Worm (Caenorhabditis elegans) whole organism, L1 larva: Measurements from ENCODE around the gene mboa-4.

Experiments used
- C16A3.4 ChIP-seq: fragments of 150-350 bp; optimal IDR thresholded peaks from 2 replicates; lab custom pipeline; 2014; ENCODE audit warnings: missing biosample characterization, missing genetic modification characterization
- Y116A8C.19 ChIP-seq: sonication (generic microtip); optimal IDR thresholded peaks from 2 replicates; lab custom pipeline; 2016; ENCODE audit warnings: missing compliant biosample characterization, missing genetic modification characterization, borderline replicate concordance
- ceh-63 ChIP-seq: fragments of 200-800 bp; sonication (Bioruptor generic); optimal IDR thresholded peaks from 2 replicates; lab custom pipeline; 2018; ENCODE audit warnings: mild to moderate bottlenecking, missing genetic modification characterization, missing compliant biosample characterization
- ceh-82 ChIP-seq, 3 experiments: fragments of 150-350 bp in 1 of 3; sonication (generic microtip) in 2 of 3; optimal IDR thresholded peaks; 2 replicates each; lab custom pipeline; 2014 to 2017; ENCODE audit warnings: missing biosample characterization in 3 of 3, missing genetic modification characterization in 3 of 3
- dpl-1 ChIP-seq, 3 experiments: fragments of 150-350 bp in 2 of 3; sonication (generic microtip) in 1 of 3; optimal IDR thresholded peaks; 2 replicates each; lab custom pipeline; 2014 to 2017; ENCODE audit warnings: missing biosample characterization in 3 of 3, missing genetic modification characterization in 3 of 3, missing genetic modification reagents in 3 of 3
- efl-1 ChIP-seq, 4 experiments: fragments of 150-350 bp; optimal IDR thresholded peaks in 3 of 4; peaks in 1 of 4; 1 replicate in 1 of 4; 2 replicates in 3 of 4; lab custom pipeline; 2014; ENCODE audit warnings: missing biosample characterization in 2 of 4, missing genetic modification characterization in 2 of 4, missing genetic modification reagents in 2 of 4
- efl-3 ChIP-seq: fragments of 200-800 bp; sonication (Bioruptor generic); optimal IDR thresholded peaks from 2 replicates; lab custom pipeline; 2018; ENCODE audit warnings: mild to moderate bottlenecking, missing genetic modification characterization, missing compliant biosample characterization
- egl-13 ChIP-seq: sonication (generic microtip); optimal IDR thresholded peaks from 2 replicates; lab custom pipeline; 2016; ENCODE audit warnings: missing genotype, missing genetic modification reagents, missing genetic modification characterization, missing compliant biosample characterization
- elt-2 ChIP-seq: sonication (generic microtip); optimal IDR thresholded peaks from 2 replicates; lab custom pipeline; 2016; ENCODE audit warnings: missing genetic modification characterization, mild to moderate bottlenecking, inconsistent platforms, missing compliant biosample characterization, missing genetic modification reagents
- fkh-4 ChIP-seq: sonication (generic microtip); optimal IDR thresholded peaks from 2 replicates; lab custom pipeline; 2016; ENCODE audit warnings: missing compliant biosample characterization, missing genetic modification characterization, borderline replicate concordance
- grh-1 ChIP-seq: fragments of 200-800 bp; sonication (Bioruptor generic); IDR thresholded peaks from 2 replicates; pipeline ENCODE4 v1.3.6; 2022; ENCODE audit warnings: missing genetic modification reagents, missing genetic modification characterization, missing compliant biosample characterization
- irx-1 ChIP-seq: sonication (generic microtip); optimal IDR thresholded peaks from 2 replicates; lab custom pipeline; 2016; ENCODE audit warnings: missing genetic modification characterization, missing compliant biosample characterization
- isw-1 ChIP-seq: fragments of 200-800 bp; sonication (Bioruptor generic); IDR thresholded peaks from 2 replicates; pipeline ENCODE4 v1.3.6; 2022; ENCODE audit warnings: missing genetic modification characterization, missing compliant biosample characterization
- jun-1 ChIP-seq: fragments of 150-350 bp; optimal IDR thresholded peaks from 2 replicates; lab custom pipeline; 2014; ENCODE audit warnings: missing biosample characterization, missing genetic modification reagents, missing genetic modification characterization
- lin-13 ChIP-seq: fragments of 150-350 bp; optimal IDR thresholded peaks from 2 replicates; lab custom pipeline; 2014; ENCODE audit warnings: missing biosample characterization, missing genetic modification reagents, missing genetic modification characterization
- lin-15B ChIP-seq: fragments of 150-350 bp; sonication (generic microtip); optimal IDR thresholded peaks from 3 replicates; lab custom pipeline; 2014; ENCODE audit warnings: missing biosample characterization, missing genetic modification characterization
- lin-35 ChIP-seq, 2 experiments: fragments of 150-350 bp; optimal IDR thresholded peaks; 2 replicates each; lab custom pipeline; 2014; ENCODE audit warnings: missing biosample characterization in 2 of 2, missing genetic modification characterization in 2 of 2, missing genetic modification reagents in 2 of 2
- lin-39 ChIP-seq: fragments of 150-350 bp; optimal IDR thresholded peaks from 2 replicates; lab custom pipeline; 2014; ENCODE audit warnings: missing biosample characterization, missing genetic modification reagents, missing genetic modification characterization
- lsy-2 ChIP-seq, 2 experiments: fragments of 150-350 bp; optimal IDR thresholded peaks; 2 replicates each; lab custom pipeline; 2014; ENCODE audit warnings: missing biosample characterization in 2 of 2, missing genetic modification characterization in 2 of 2
- mdl-1 ChIP-seq, 2 experiments: fragments of 150-350 bp; optimal IDR thresholded peaks; 2 replicates each; lab custom pipeline; 2014 to 2017; ENCODE audit warnings: missing biosample characterization in 2 of 2, missing genetic modification characterization in 2 of 2, inconsistent platforms in 1 of 2
- mep-1 ChIP-seq: fragments of 150-350 bp; optimal IDR thresholded peaks from 2 replicates; lab custom pipeline; 2014; ENCODE audit warnings: missing biosample characterization, missing genetic modification characterization
- nhr-11 ChIP-seq: fragments of 150-350 bp; optimal IDR thresholded peaks from 2 replicates; lab custom pipeline; 2014; ENCODE audit warnings: missing biosample characterization, missing genetic modification characterization
- nhr-28 ChIP-seq: fragments of 150-350 bp; optimal IDR thresholded peaks from 2 replicates; lab custom pipeline; 2014; ENCODE audit warnings: missing biosample characterization, missing genetic modification characterization
- nhr-71 ChIP-seq: sonication (generic microtip); optimal IDR thresholded peaks from 2 replicates; lab custom pipeline; 2016; ENCODE audit warnings: mild to moderate bottlenecking, missing genetic modification characterization, moderate library complexity, missing compliant biosample characterization
- nhr-77 ChIP-seq: fragments of 150-350 bp; optimal IDR thresholded peaks from 2 replicates; lab custom pipeline; 2014; ENCODE audit warnings: missing biosample characterization, missing genetic modification characterization
- nhr-84 ChIP-seq: sonication (generic microtip); optimal IDR thresholded peaks from 2 replicates; lab custom pipeline; 2017; ENCODE audit warnings: missing biosample characterization, missing genetic modification characterization
- nhr-85 ChIP-seq: sonication (generic microtip); peaks from one replicate; lab custom pipeline; 2016; ENCODE audit warnings: missing genetic modification characterization, inconsistent platforms, missing compliant biosample characterization
- pax-3 ChIP-seq: fragments of 200-800 bp; sonication (Bioruptor generic); optimal IDR thresholded peaks from 2 replicates; lab custom pipeline; 2018; ENCODE audit warnings: mild to moderate bottlenecking, missing genetic modification characterization, moderate library complexity, missing compliant biosample characterization
- rnt-1 ChIP-seq: sonication (generic microtip); optimal IDR thresholded peaks from 2 replicates; lab custom pipeline; 2016; ENCODE audit warnings: mild to moderate bottlenecking, missing genetic modification characterization, moderate library complexity, missing compliant biosample characterization
- snu-23 ChIP-seq: sonication (generic microtip); optimal IDR thresholded peaks from 2 replicates; lab custom pipeline; 2016; ENCODE audit warnings: missing genetic modification characterization, missing compliant biosample characterization
- swsn-7 ChIP-seq: sonication (generic microtip); optimal IDR thresholded peaks from 2 replicates; lab custom pipeline; 2016; ENCODE audit warnings: missing genetic modification characterization, missing compliant biosample characterization
- unc-30 ChIP-seq: sonication (generic microtip); optimal IDR thresholded peaks from 2 replicates; lab custom pipeline; 2017; ENCODE audit warnings: missing biosample characterization, missing genetic modification characterization
- unc-98 ChIP-seq: fragments of 200-800 bp; sonication (Bioruptor generic); IDR thresholded peaks from 2 replicates; pipeline ENCODE4 v1.3.6; 2022; ENCODE audit warnings: missing genetic modification characterization, missing compliant biosample characterization
- zip-4 ChIP-seq: fragments of 200-800 bp; sonication (Bioruptor generic); optimal IDR thresholded peaks from 2 replicates; lab custom pipeline; 2018; ENCODE audit warnings: mild to moderate bottlenecking, missing genetic modification characterization, moderate library complexity, missing compliant biosample characterization

The mboa-4 gene

DNA sequence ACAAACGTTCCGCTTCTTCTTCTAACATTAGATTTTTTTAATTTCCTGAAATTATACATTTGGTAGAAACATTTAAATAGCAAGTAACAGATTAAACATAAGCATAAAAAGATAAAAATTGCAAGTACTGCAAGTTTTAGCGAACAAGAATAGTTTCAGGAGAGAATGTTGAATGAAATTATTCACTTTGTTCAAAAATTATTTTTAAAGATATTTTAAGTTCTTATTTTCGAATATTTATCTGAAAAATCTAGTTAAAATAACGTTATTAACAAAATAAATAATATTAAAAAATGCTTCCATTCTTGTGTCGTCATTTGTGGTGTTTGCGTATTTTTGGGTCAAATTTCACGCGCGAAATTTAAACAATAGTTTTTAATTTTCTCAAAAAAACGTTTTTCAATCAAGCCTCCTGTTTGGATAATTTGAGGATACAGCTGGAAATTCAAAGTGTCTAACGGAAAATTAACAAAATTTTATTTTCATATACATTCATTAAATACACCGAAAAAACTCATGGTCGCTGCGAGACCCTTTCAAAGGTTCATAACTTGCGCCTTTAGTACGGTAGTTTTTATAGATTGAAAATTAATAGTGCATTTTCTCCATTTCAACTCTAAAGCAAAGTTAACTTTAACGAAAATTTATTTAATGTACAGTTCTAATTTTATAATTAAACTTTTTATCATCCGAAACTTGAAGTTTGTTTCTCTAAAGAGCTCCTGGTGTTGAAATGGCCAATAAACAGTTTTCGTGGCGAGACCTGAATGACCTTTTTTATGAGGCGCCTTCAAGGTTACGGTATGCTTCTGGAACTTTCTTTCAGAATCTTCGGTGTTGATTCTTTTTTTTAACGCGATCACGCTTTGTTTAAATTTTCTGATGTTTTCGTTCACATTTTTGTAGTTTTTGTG is 17.2 kb downstream of the mboa-4 start, which contains the start of gene skih-2 (continued):
- no peak for TF ChIP-seq nhr-11
- no peak for TF ChIP-seq nhr-77 (tag; lab: Kevin White, UChicago)
- peak; percentile 70 for TF ChIP-seq mep-1 (tag; lab: Kevin White, UChicago)
- no peak for TF ChIP-seq elt-2 (tag; lab: Kevin White, UChicago)
- TF ChIP-seq snu-23 (GFP tag; lab: Kevin White, UChicago) = peak; percentile 55
- TF ChIP-seq unc-98 = no peak
- TF ChIP-seq efl-3 (GFP tag; lab: Kevin White, UChicago) = no peak
- TF ChIP-seq lin-39 (tag; lab: Kevin White, UChicago) = peak; percentile 18
- TF ChIP-seq jun-1 = no peak
- TF ChIP-seq irx-1 (tag; lab: Kevin White, UChicago) = peak; percentile 40
- peak; percentile 26 for TF ChIP-seq isw-1 (GFP tag; lab: Robert Waterston, UW)
- peak; percentile 38 for TF ChIP-seq C16A3.4 (tag; lab: Kevin White, UChicago)
- TF ChIP-seq egl-13 (tag; lab: Kevin White, UChicago) = no peak
- TF ChIP-seq lin-35 (GFP tag; optimal IDR thresholded peaks at IDR 0.05; lab: Kevin White, UChicago) = peak; percentile 94 to 95
- TF ChIP-seq dpl-1 (GFP tag; optimal IDR thresholded peaks at IDR 0.05; lab: Kevin White, UChicago) = peak; percentile 92 to 95 (median 93)
- no peak for TF ChIP-seq Y116A8C.19 (tag; lab: Kevin White, UChicago)

ce11 chrIV:11131268-11131667 is 28.5 kb downstream of the mboa-4 start, which contains the start of gene ard-1:
Gene ard-1 (plus strand): TSS chrIV:11131279.
- TF ChIP-seq rnt-1 (tag; lab: Kevin White, UChicago) = no peak
- no peak for TF ChIP-seq irx-1 (tag; lab: Kevin White, UChicago)
- TF ChIP-seq unc-30 = no peak
- no peak for TF ChIP-seq nhr-84 (tag; lab: Kevin White, UChicago)
- no peak for TF ChIP-seq zip-4 (GFP tag; lab: Kevin White, UChicago)
- no peak for TF ChIP-seq nhr-28 (tag; lab: Kevin White, UChicago)
- TF ChIP-seq grh-1 (GFP tag; lab: Robert Waterston, UW) = no peak
- TF ChIP-seq ceh-63 (GFP tag; lab: Kevin White, UChicago) = no peak
- no peak for TF ChIP-seq efl-3 (GFP tag; lab: Kevin White, UChicago)
- TF ChIP-seq ceh-82 (tag; optimal IDR thresholded peaks at IDR 0.05; lab: Kevin White, UChicago) = no peak
- TF ChIP-seq lin-13 (GFP tag; lab: Kevin White, UChicago) = no peak
- TF ChIP-seq nhr-85 (tag; lab: Kevin White, UChicago) = no peak

ce11 chrIV:11130774-11131173 is 29.0 kb downstream of the mboa-4 start:
- TF ChIP-seq nhr-71 (tag; lab: Kevin White, UChicago) (peak; percentile 8), rnt-1 (tag; lab: Kevin White, UChicago) (peak; percentile 31), Y116A8C.19 (tag; lab: Kevin White, UChicago) (no peak), egl-13 (tag; lab: Kevin White, UChicago) (no peak), efl-1 (optimal IDR thresholded peaks at IDR 0.05; lab: Kevin White, UChicago) (no peak), efl-1 (GFP tag; optimal IDR thresholded peaks at IDR 0.05 in 1 of 2; lab: Kevin White, UChicago) (peak in 1 of 2 experiments; percentile 66), lin-15B (tag; lab: Kevin White, UChicago) (no peak), ceh-63 (GFP tag; lab: Kevin White, UChicago) (no peak), lsy-2 (tag; optimal IDR thresholded peaks at IDR 0.05; lab: Kevin White, UChicago) (peak in 1 of 2 experiments; percentile 28), elt-2 (tag; lab: Kevin White, UChicago) (peak; percentile 1)

DNA sequence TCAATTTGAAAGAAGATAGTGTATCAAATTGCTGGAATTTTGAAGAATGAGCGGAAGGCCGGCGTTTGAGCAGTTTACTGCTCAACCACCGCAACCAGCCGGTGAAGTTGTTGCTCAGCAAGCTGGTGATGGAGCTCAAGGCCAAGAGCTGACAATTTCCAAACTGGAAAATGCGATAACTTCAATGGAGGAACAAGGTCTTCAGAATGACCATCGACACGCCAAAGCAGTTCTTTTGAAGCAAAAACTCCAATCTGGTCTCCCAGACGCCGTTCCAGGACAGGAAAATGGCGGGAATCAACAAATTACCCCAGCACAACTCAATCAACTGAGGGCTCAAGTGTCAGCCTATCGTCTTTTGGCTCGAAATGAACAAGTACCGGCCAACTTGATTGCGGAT is 33.8 kb downstream of the mboa-4 start:
- TF ChIP-seq fkh-4 (tag; lab: Kevin White, UChicago) (no peak), mdl-1 (tag; optimal IDR thresholded peaks at IDR 0.05; lab: Kevin White, UChicago) (no peak), swsn-7 (no peak), pax-3 (tag; lab: Kevin White, UChicago) (no peak), lsy-2 (tag; optimal IDR thresholded peaks at IDR 0.05; lab: Kevin White, UChicago) (no peak), elt-2 (tag; lab: Kevin White, UChicago) (no peak)
